Worm (Caenorhabditis elegans) whole organism, L2 larva: ENCODE data around the gene twk-20.

Experiments used
- ama-1 ChIP-seq: fragments of 150-350 bp; optimal IDR thresholded peaks from 2 replicates; lab custom pipeline; 2018; ENCODE audit warnings: inconsistent platforms
- ceh-16 ChIP-seq: fragments of 150-350 bp; optimal IDR thresholded peaks from 2 replicates; lab custom pipeline; 2014; ENCODE audit warnings: missing biosample characterization, missing genetic modification characterization
- fos-1 ChIP-seq: fragments of 150-350 bp; optimal IDR thresholded peaks from 2 replicates; lab custom pipeline; 2014; ENCODE audit warnings: missing biosample characterization, missing genetic modification characterization
- nhr-10 ChIP-seq: sonication (generic microtip); optimal IDR thresholded peaks from 2 replicates; lab custom pipeline; 2017; ENCODE audit warnings: missing biosample characterization, missing genetic modification characterization
- nhr-23 ChIP-seq: fragments of 150-350 bp; optimal IDR thresholded peaks from 2 replicates; lab custom pipeline; 2014; ENCODE audit warnings: missing biosample characterization, missing genetic modification reagents, missing genetic modification characterization

- TF ChIP-seq ama-1 (lab: Kevin White, UChicago) (no peak), fos-1 (tag; lab: Kevin White, UChicago) (no peak), ceh-16 (tag; lab: Kevin White, UChicago) (no peak), nhr-23 (no peak), nhr-10 (tag; lab: Kevin White, UChicago) (no peak)
Observed at ce11 chrX:13590688-13591087, 49.0 kb upstream of the twk-20 start.
